Worm (Caenorhabditis elegans) whole organism, late embryonic: ENCODE measurements around the gene srz-58.

Source experiments
- C08G9.2 ChIP-seq: sonication (generic microtip); optimal IDR thresholded peaks from 2 replicates; lab custom pipeline; 2016; ENCODE audit warnings: mild to moderate bottlenecking, missing genetic modification characterization, moderate library complexity, missing compliant biosample characterization
- K02D7.2 ChIP-seq: sonication (generic microtip); optimal IDR thresholded peaks from 2 replicates; lab custom pipeline; 2017; ENCODE audit warnings: mild to moderate bottlenecking, missing genetic modification characterization, missing compliant biosample characterization
- T23F11.4 ChIP-seq: fragments of 200-800 bp; sonication (Bioruptor generic); optimal IDR thresholded peaks from 2 replicates; lab custom pipeline; 2018; ENCODE audit warnings: mild to moderate bottlenecking, missing genetic modification characterization, missing compliant biosample characterization
- Y22D7AL.16 ChIP-seq: sonication (generic microtip); optimal IDR thresholded peaks from 2 replicates; lab custom pipeline; 2016; ENCODE audit warnings: missing genetic modification characterization, missing compliant biosample characterization
- ahr-1 ChIP-seq: sonication (generic microtip); optimal IDR thresholded peaks from 2 replicates; lab custom pipeline; 2016; ENCODE audit warnings: missing genetic modification characterization, missing compliant biosample characterization
- ama-1 ChIP-seq: fragments of 150-350 bp; optimal IDR thresholded peaks from 2 replicates; lab custom pipeline; 2014
- ceh-14 ChIP-seq: sonication (generic microtip); optimal IDR thresholded peaks from 2 replicates; lab custom pipeline; 2016; ENCODE audit warnings: missing genotype, missing genetic modification characterization, missing compliant biosample characterization
- ceh-19 ChIP-seq: fragments of 200-800 bp; sonication (Bioruptor generic); optimal IDR thresholded peaks from 2 replicates; lab custom pipeline; 2018; ENCODE audit warnings: mild to moderate bottlenecking, missing genetic modification characterization, missing compliant biosample characterization
- ceh-31 ChIP-seq: sonication (generic microtip); optimal IDR thresholded peaks from 2 replicates; lab custom pipeline; 2016; ENCODE audit warnings: missing genetic modification characterization, missing compliant biosample characterization
- ceh-34 ChIP-seq: sonication (generic microtip); optimal IDR thresholded peaks from 2 replicates; lab custom pipeline; 2016; ENCODE audit warnings: mild to moderate bottlenecking, missing genetic modification characterization, missing compliant biosample characterization
- ceh-45 ChIP-seq: fragments of 200-800 bp; sonication (Bioruptor generic); IDR thresholded peaks from 2 replicates; pipeline ENCODE4 v1.3.6; 2022; ENCODE audit warnings: missing genetic modification reagents, missing genetic modification characterization, missing compliant biosample characterization
- ceh-6 ChIP-seq: fragments of 200-800 bp; sonication (Bioruptor generic); optimal IDR thresholded peaks from 2 replicates; lab custom pipeline; 2018; ENCODE audit warnings: mild to moderate bottlenecking, missing genetic modification characterization, missing compliant biosample characterization
- ceh-9 ChIP-seq: sonication (generic microtip); optimal IDR thresholded peaks from 2 replicates; lab custom pipeline; 2016; ENCODE audit warnings: mild to moderate bottlenecking, missing genetic modification characterization, inconsistent platforms, missing compliant biosample characterization
- che-1 ChIP-seq: sonication (generic microtip); optimal IDR thresholded peaks from 2 replicates; lab custom pipeline; 2016; ENCODE audit warnings: mild to moderate bottlenecking, missing genetic modification characterization, missing compliant biosample characterization
- dve-1 ChIP-seq: sonication (generic microtip); optimal IDR thresholded peaks from 2 replicates; lab custom pipeline; 2017; ENCODE audit warnings: antibody characterized with exemption, mild to moderate bottlenecking, missing genetic modification characterization, missing compliant biosample characterization
- elt-4 ChIP-seq: sonication (generic microtip); optimal IDR thresholded peaks from 2 replicates; lab custom pipeline; 2016; ENCODE audit warnings: missing genetic modification characterization, missing compliant biosample characterization
- eyg-1 ChIP-seq: sonication (generic microtip); optimal IDR thresholded peaks from 2 replicates; lab custom pipeline; 2016; ENCODE audit warnings: missing genotype, missing genetic modification characterization, missing compliant biosample characterization
- fax-1 ChIP-seq: sonication (generic microtip); optimal IDR thresholded peaks from 2 replicates; lab custom pipeline; 2016; ENCODE audit warnings: missing genotype, missing genetic modification characterization, missing compliant biosample characterization
- hlh-13 ChIP-seq: fragments of 200-800 bp; sonication (Bioruptor generic); optimal IDR thresholded peaks from 2 replicates; lab custom pipeline; 2018; ENCODE audit warnings: mild to moderate bottlenecking, missing genetic modification characterization, missing compliant biosample characterization
- hlh-15 ChIP-seq: sonication (generic microtip); optimal IDR thresholded peaks from 2 replicates; lab custom pipeline; 2016; ENCODE audit warnings: missing genetic modification characterization, missing compliant biosample characterization
- hlh-8 ChIP-seq: sonication (generic microtip); optimal IDR thresholded peaks from 2 replicates; lab custom pipeline; 2016; ENCODE audit warnings: missing genotype, missing genetic modification characterization, missing compliant biosample characterization
- lim-6 ChIP-seq: sonication (generic microtip); optimal IDR thresholded peaks from 2 replicates; lab custom pipeline; 2016; ENCODE audit warnings: missing genetic modification characterization, missing compliant biosample characterization
- madf-2 ChIP-seq: sonication (generic microtip); optimal IDR thresholded peaks from 2 replicates; lab custom pipeline; 2017; ENCODE audit warnings: missing genetic modification characterization, missing compliant biosample characterization
- nfya-1 ChIP-seq: sonication (generic microtip); optimal IDR thresholded peaks from 2 replicates; lab custom pipeline; 2017; ENCODE audit warnings: missing genetic modification characterization, mild to moderate bottlenecking, missing compliant biosample characterization, antibody characterized with exemption, moderate library complexity
- nhr-232 ChIP-seq: sonication (generic microtip); optimal IDR thresholded peaks from 2 replicates; lab custom pipeline; 2016; ENCODE audit warnings: missing genetic modification characterization, missing compliant biosample characterization
- pat-9 ChIP-seq: fragments of 200-800 bp; sonication (Bioruptor generic); optimal IDR thresholded peaks from 2 replicates; lab custom pipeline; 2018; ENCODE audit warnings: mild to moderate bottlenecking, missing genetic modification characterization, moderate library complexity, missing compliant biosample characterization
- pax-1 ChIP-seq: fragments of 150-350 bp; optimal IDR thresholded peaks from 2 replicates; lab custom pipeline; 2014; ENCODE audit warnings: missing biosample characterization, missing genetic modification characterization
- pha-2 ChIP-seq: sonication (generic microtip); optimal IDR thresholded peaks from 2 replicates; lab custom pipeline; 2017; ENCODE audit warnings: mild to moderate bottlenecking, missing genetic modification characterization, missing compliant biosample characterization
- pha-4 ChIP-seq: fragments of 150-350 bp; optimal IDR thresholded peaks from 2 replicates; lab custom pipeline; 2018; ENCODE audit warnings: missing biosample characterization, missing genetic modification reagents, missing genetic modification characterization
- pqm-1 ChIP-seq: sonication (generic microtip); optimal IDR thresholded peaks from 2 replicates; lab custom pipeline; 2016; ENCODE audit warnings: missing genetic modification characterization, missing compliant biosample characterization
- pros-1 ChIP-seq: fragments of 150-350 bp; optimal IDR thresholded peaks from 2 replicates; lab custom pipeline; 2014; ENCODE audit warnings: missing biosample characterization, missing genetic modification reagents, missing genetic modification characterization
- sox-4 ChIP-seq: sonication (generic microtip); optimal IDR thresholded peaks from 2 replicates; lab custom pipeline; 2017; ENCODE audit warnings: mild to moderate bottlenecking, missing genetic modification characterization, inconsistent platforms, missing compliant biosample characterization
- tbx-2 ChIP-seq: sonication (generic microtip); optimal IDR thresholded peaks from 2 replicates; lab custom pipeline; 2016; ENCODE audit warnings: missing genetic modification characterization, missing compliant biosample characterization
- unc-3 ChIP-seq, 2 experiments: fragments of 200-800 bp in 1 of 2; sonication (Bioruptor generic) in 1 of 2; sonication (generic microtip) in 1 of 2; conservative IDR thresholded peaks in 1 of 2; optimal IDR thresholded peaks in 1 of 2; 2 replicates each; pipeline versions ENCODE4 v1.3.6 to Lab custom; 2016 to 2022; ENCODE audit warnings: missing compliant biosample characterization in 2 of 2, missing genetic modification characterization in 2 of 2, missing genetic modification reagents in 1 of 2
- zip-5 ChIP-seq: sonication (generic microtip); optimal IDR thresholded peaks from 2 replicates; lab custom pipeline; 2016; ENCODE audit warnings: missing genetic modification characterization, missing compliant biosample characterization
- ztf-16 ChIP-seq: sonication (generic microtip); optimal IDR thresholded peaks from 2 replicates; lab custom pipeline; 2017; ENCODE audit warnings: missing genetic modification characterization, missing compliant biosample characterization

Gene srz-58

ce11 chrV:17323876-17324275 is 5.9 kb downstream of the srz-58 start:
- no peak for TF ChIP-seq fax-1
- no peak for TF ChIP-seq tbx-2 (tag; lab: Kevin White, UChicago)
- TF ChIP-seq C08G9.2 (tag; lab: Kevin White, UChicago) = no peak
- no peak for TF ChIP-seq ceh-34 (tag; lab: Kevin White, UChicago)
- no peak for TF ChIP-seq elt-4 (tag; lab: Kevin White, UChicago)
- TF ChIP-seq ama-1 (lab: Kevin White, UChicago) = no peak
- no peak for TF ChIP-seq hlh-15
- TF ChIP-seq ahr-1 (tag; lab: Kevin White, UChicago) = no peak
- TF ChIP-seq hlh-13 (GFP tag; lab: Kevin White, UChicago) = no peak
- TF ChIP-seq K02D7.2 (tag; lab: Kevin White, UChicago) = no peak
- TF ChIP-seq pha-4 (tag; lab: Kevin White, UChicago) = no peak
- no peak for TF ChIP-seq pros-1 (tag; lab: Kevin White, UChicago)

DNA sequence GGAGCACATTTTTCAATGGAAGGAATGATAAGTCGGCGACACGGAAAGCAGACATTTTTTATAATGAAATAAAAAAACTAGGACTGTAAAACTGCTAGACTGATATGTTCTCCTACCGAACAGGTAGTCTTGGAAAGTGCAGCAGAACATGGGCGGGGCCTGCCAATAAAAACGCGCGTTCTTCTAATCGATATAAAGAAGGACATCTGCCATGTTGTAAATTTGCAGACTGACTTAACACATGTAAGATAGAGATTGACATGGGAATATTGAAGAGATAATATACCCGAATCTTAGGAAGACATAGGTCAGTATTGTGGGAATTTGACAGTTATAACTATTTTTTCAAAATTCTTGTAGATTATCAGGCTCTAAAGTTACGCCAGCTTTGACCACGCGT is 9.9 kb downstream of the srz-58 start, which contains the start of gene sdz-16:
Gene sdz-16 (minus strand): TSS at position 101 of the 400 bp plus-strand sequence.
- TF ChIP-seq hlh-13 (GFP tag; lab: Kevin White, UChicago) (no peak), zip-5 (tag; lab: Kevin White, UChicago) (no peak), nfya-1 (tag; lab: Kevin White, UChicago) (no peak), nhr-232 (tag; lab: Kevin White, UChicago) (no peak), hlh-8 (tag; lab: Kevin White, UChicago) (no peak), sox-4 (tag; lab: Kevin White, UChicago) (no peak), K02D7.2 (tag; lab: Kevin White, UChicago) (no peak), eyg-1 (tag; lab: Kevin White, UChicago) (no peak), pros-1 (tag; lab: Kevin White, UChicago) (no peak), ceh-6 (GFP tag; lab: Kevin White, UChicago) (no peak), lim-6 (tag; lab: Kevin White, UChicago) (no peak), elt-4 (tag; lab: Kevin White, UChicago) (no peak), ceh-14 (tag; lab: Kevin White, UChicago) (no peak), pha-2 (no peak), pax-1 (no peak), unc-3 (GFP tag; conservative IDR thresholded peaks at IDR 0.05; lab: Robert Waterston, UW) (no peak), unc-3 (tag; optimal IDR thresholded peaks at IDR 0.05; lab: Kevin White, UChicago) (no peak), pat-9 (no peak), ceh-31 (tag; lab: Kevin White, UChicago) (no peak)

ce11 chrV:17328497-17328896 is 10.6 kb downstream of the srz-58 start, which contains the start of gene srg-44:
Gene srg-44, plus strand, starts transcription at chrV:17328797.
- TF ChIP-seq fax-1 = no peak

ce11 chrV:17331340-17331739 is 13.4 kb downstream of the srz-58 start, which contains the start of gene fbxa-185:
Gene fbxa-185, plus strand, starts transcription at chrV:17331640.
- TF ChIP-seq ztf-16 (tag; lab: Kevin White, UChicago) (no peak), ceh-45 (GFP tag; lab: Robert Waterston, UW) (no peak), madf-2 (tag; lab: Kevin White, UChicago) (no peak), T23F11.4 (no peak), nfya-1 (tag; lab: Kevin White, UChicago) (no peak), che-1 (no peak), pros-1 (tag; lab: Kevin White, UChicago) (no peak), ceh-9 (tag; lab: Kevin White, UChicago) (no peak), dve-1 (tag; lab: Kevin White, UChicago) (no peak), pax-1 (no peak), K02D7.2 (tag; lab: Kevin White, UChicago) (no peak), Y22D7AL.16 (tag; lab: Kevin White, UChicago) (no peak), pha-2 (no peak), ceh-19 (GFP tag; lab: Kevin White, UChicago) (no peak), pqm-1 (no peak)
